Fruit fly (Drosophila melanogaster) whole organism, embryonic: ENCODE data around the gene CG42814.

Experiments
- ATbp ChIP-seq: fragments of 200-800 bp; sonication (Bioruptor generic); optimal IDR thresholded peaks from 2 replicates; lab custom pipeline; 2017; ENCODE audit warnings: missing biosample characterization, mild to moderate bottlenecking, missing genetic modification characterization, missing genetic modification reagents
- Asciz ChIP-seq: fragments of 200-800 bp; sonication (Bioruptor generic); optimal IDR thresholded peaks from 2 replicates; lab custom pipeline; 2017; ENCODE audit warnings: missing biosample characterization, mild to moderate bottlenecking, missing genetic modification characterization, missing genetic modification reagents
- CG10565 ChIP-seq: fragments of 200-800 bp; sonication (Bioruptor generic); optimal IDR thresholded peaks from 3 replicates; lab custom pipeline; 2016; ENCODE audit warnings: missing biosample characterization, mild to moderate bottlenecking, missing genetic modification characterization
- CG12391 ChIP-seq: fragments of 200-800 bp; sonication (Bioruptor generic); optimal IDR thresholded peaks from 3 replicates; lab custom pipeline; 2018; ENCODE audit warnings: missing biosample characterization, mild to moderate bottlenecking, missing genetic modification characterization, moderate library complexity
- CG12744 ChIP-seq: fragments of 200-800 bp; sonication (Bioruptor generic); optimal IDR thresholded peaks from 2 replicates; lab custom pipeline; 2016; ENCODE audit warnings: missing biosample characterization, missing genetic modification characterization
- CG12942 ChIP-seq: fragments of 200-800 bp; sonication (Bioruptor generic); optimal IDR thresholded peaks from 3 replicates; lab custom pipeline; 2016; ENCODE audit warnings: missing biosample characterization, missing genetic modification characterization
- CG14050 ChIP-seq: fragments of 200-800 bp; sonication (Bioruptor generic); IDR thresholded peaks from 3 replicates; pipeline ENCODE4 v1.3.6; 2022; ENCODE audit warnings: missing biosample characterization, missing genetic modification characterization
- CG15011 ChIP-seq: fragments of 200-800 bp; sonication (Bioruptor generic); optimal IDR thresholded peaks from 3 replicates; lab custom pipeline; 2018; ENCODE audit warnings: missing biosample characterization, mild to moderate bottlenecking, missing genetic modification characterization
- CG1603 ChIP-seq: fragments of 200-800 bp; sonication (Bioruptor generic); optimal IDR thresholded peaks from 2 replicates; lab custom pipeline; 2019; ENCODE audit warnings: missing biosample characterization, mild to moderate bottlenecking, missing genetic modification characterization, moderate library complexity
- CG16813 ChIP-seq: fragments of 200-800 bp; sonication (Bioruptor generic); IDR thresholded peaks from 3 replicates; pipeline ENCODE4 v1.3.6; 2022; ENCODE audit warnings: missing biosample characterization, missing genetic modification characterization; ENCODE audit not compliant: partially characterized antibody
- CG17328 ChIP-seq: fragments of 200-800 bp; sonication (Bioruptor generic); IDR thresholded peaks from 2 replicates; pipeline ENCODE4 v1.3.6; 2022; ENCODE audit warnings: missing biosample characterization, missing genetic modification characterization
- CG17612 ChIP-seq: fragments of 200-800 bp; sonication (Bioruptor generic); IDR thresholded peaks from 2 replicates; pipeline ENCODE4 v1.3.6; 2022; ENCODE audit warnings: missing biosample characterization, missing genetic modification characterization
- CG17912 ChIP-seq: fragments of 200-800 bp; sonication (Bioruptor generic); optimal IDR thresholded peaks from 2 replicates; lab custom pipeline; 2018; ENCODE audit warnings: missing biosample characterization, mild to moderate bottlenecking, missing genetic modification characterization
- CG2678 ChIP-seq: fragments of 200-800 bp; sonication (Bioruptor generic); optimal IDR thresholded peaks from 3 replicates; lab custom pipeline; 2019; ENCODE audit warnings: missing biosample characterization, mild to moderate bottlenecking, missing genetic modification characterization, moderate library complexity
- CG30403 ChIP-seq: fragments of 200-800 bp; sonication (Bioruptor generic); optimal IDR thresholded peaks from 3 replicates; lab custom pipeline; 2016; ENCODE audit warnings: missing biosample characterization, missing genetic modification characterization
- CG34224 ChIP-seq: fragments of 200-800 bp; sonication (Bioruptor generic); IDR thresholded peaks from 3 replicates; pipeline ENCODE4 v1.3.6; 2022; ENCODE audit warnings: missing biosample characterization, missing genetic modification characterization; ENCODE audit not compliant: partially characterized antibody
- CG4854 ChIP-seq: fragments of 200-800 bp; sonication (Bioruptor generic); optimal IDR thresholded peaks from 2 replicates; lab custom pipeline; 2016; ENCODE audit warnings: missing biosample characterization, missing genetic modification characterization, inconsistent platforms
- CG7271 ChIP-seq: fragments of 200-800 bp; sonication (Bioruptor generic); optimal IDR thresholded peaks from 2 replicates; lab custom pipeline; 2018; ENCODE audit warnings: missing biosample characterization, mild to moderate bottlenecking, missing genetic modification characterization, moderate library complexity
- CG7357 ChIP-seq: fragments of 200-800 bp; sonication (Bioruptor generic); IDR thresholded peaks from 3 replicates; pipeline ENCODE4 v1.3.6; 2022; ENCODE audit warnings: missing biosample characterization, missing genetic modification characterization
- CG7556 ChIP-seq: fragments of 200-800 bp; sonication (Bioruptor generic); optimal IDR thresholded peaks from 2 replicates; lab custom pipeline; 2017; ENCODE audit warnings: missing biosample characterization, mild to moderate bottlenecking, missing genetic modification characterization
- CG7928 ChIP-seq: fragments of 200-800 bp; sonication (Bioruptor generic); optimal IDR thresholded peaks from 2 replicates; lab custom pipeline; 2017; ENCODE audit warnings: missing biosample characterization, mild to moderate bottlenecking, missing genetic modification characterization
- CG8089 ChIP-seq: fragments of 200-800 bp; sonication (Bioruptor generic); optimal IDR thresholded peaks from 3 replicates; lab custom pipeline; 2016; ENCODE audit warnings: missing biosample characterization, missing genetic modification characterization
- CG8281 ChIP-seq: fragments of 200-800 bp; sonication (Bioruptor generic); optimal IDR thresholded peaks from 2 replicates; lab custom pipeline; 2018; ENCODE audit warnings: missing biosample characterization, mild to moderate bottlenecking, missing genetic modification characterization, moderate library complexity
- CG9727 ChIP-seq: fragments of 200-800 bp; sonication (Bioruptor generic); optimal IDR thresholded peaks from 3 replicates; lab custom pipeline; 2017; ENCODE audit warnings: missing biosample characterization, mild to moderate bottlenecking, missing genetic modification characterization
- CG9876 ChIP-seq: fragments of 200-800 bp; sonication (Bioruptor generic); optimal IDR thresholded peaks from 2 replicates; lab custom pipeline; 2016; ENCODE audit warnings: missing biosample characterization, missing genetic modification characterization
- CTCF ChIP-seq: fragments of 200-800 bp; sonication (Bioruptor generic); optimal IDR thresholded peaks from 2 replicates; lab custom pipeline; 2017; ENCODE audit warnings: missing biosample characterization, mild to moderate bottlenecking, missing genetic modification characterization, moderate library complexity
- Ets97D ChIP-seq: fragments of 200-800 bp; sonication (Bioruptor generic); optimal IDR thresholded peaks from 3 replicates; lab custom pipeline; 2016; ENCODE audit warnings: missing biosample characterization, missing genetic modification characterization
- Max ChIP-seq: fragments of 200-800 bp; sonication (Bioruptor generic); optimal IDR thresholded peaks from 2 replicates; lab custom pipeline; 2016; ENCODE audit warnings: missing biosample characterization, mild to moderate bottlenecking, missing genetic modification characterization
- Med ChIP-seq: fragments of 200-800 bp; sonication (Bioruptor generic); peaks from one replicate; lab custom pipeline; 2016; ENCODE audit warnings: missing biosample characterization, missing genetic modification characterization, mild to moderate bottlenecking, inconsistent platforms, moderate library complexity
- Mrtf ChIP-seq: fragments of 200-800 bp; sonication (Bioruptor generic); IDR thresholded peaks from 3 replicates; pipeline ENCODE4 v1.3.6; 2022; ENCODE audit warnings: missing biosample characterization, missing genetic modification characterization
- aop ChIP-seq: fragments of 200-800 bp; sonication (Bioruptor generic); IDR thresholded peaks from 2 replicates; pipeline ENCODE4 v1.3.6; 2022; ENCODE audit warnings: missing biosample characterization, missing genetic modification characterization
- bigmax ChIP-seq: fragments of 200-800 bp; sonication (Bioruptor generic); optimal IDR thresholded peaks from 2 replicates; lab custom pipeline; 2018; ENCODE audit warnings: missing biosample characterization, mild to moderate bottlenecking, missing genetic modification characterization
- ci ChIP-seq: fragments of 200-800 bp; sonication (Bioruptor generic); IDR thresholded peaks from 3 replicates; pipeline ENCODE4 v1.3.6; 2022; ENCODE audit warnings: missing biosample characterization, missing genetic modification characterization
- corto ChIP-seq: fragments of 200-800 bp; sonication (Bioruptor generic); optimal IDR thresholded peaks from 2 replicates; lab custom pipeline; 2016; ENCODE audit warnings: missing biosample characterization, mild to moderate bottlenecking, missing genetic modification characterization, moderate library complexity
- dmrt99B ChIP-seq: fragments of 200-800 bp; sonication (Bioruptor generic); optimal IDR thresholded peaks from 2 replicates; lab custom pipeline; 2018; ENCODE audit warnings: missing biosample characterization, mild to moderate bottlenecking, missing genetic modification characterization, moderate library complexity
- h ChIP-seq: fragments of >200 bp; optimal IDR thresholded peaks from 2 replicates; lab custom pipeline; 2017
- hbn ChIP-seq: fragments of 200-800 bp; sonication (Bioruptor generic); IDR thresholded peaks from 2 replicates; pipeline ENCODE4 v1.3.6; 2022; ENCODE audit warnings: missing biosample characterization, missing genetic modification characterization; ENCODE audit not compliant: partially characterized antibody
- knrl ChIP-seq: fragments of 200-800 bp; sonication (Bioruptor generic); IDR thresholded peaks from 3 replicates; pipeline ENCODE4 v1.3.6; 2022; ENCODE audit warnings: missing biosample characterization, missing genetic modification characterization; ENCODE audit not compliant: partially characterized antibody
- nerfin-1 ChIP-seq: fragments of 200-800 bp; sonication (Bioruptor generic); optimal IDR thresholded peaks from 3 replicates; lab custom pipeline; 2019; ENCODE audit warnings: missing biosample characterization, mild to moderate bottlenecking, missing genetic modification characterization, moderate library complexity
- otp ChIP-seq: fragments of 200-800 bp; sonication (Bioruptor generic); IDR thresholded peaks from 3 replicates; pipeline ENCODE4, ENCODE4 v1.3.6; 2022; ENCODE audit warnings: missing biosample characterization, missing genetic modification characterization
- pan ChIP-seq, 4 experiments: fragments of >200 bp in 3 of 4; fragments of 200-800 bp in 1 of 4; sonication (Bioruptor generic) in 1 of 4; optimal IDR thresholded peaks in 3 of 4; IDR thresholded peaks in 1 of 4; 2 replicates each; pipeline versions ENCODE4 v1.3.6 to Lab custom; 2017 to 2022; ENCODE audit warnings: missing biosample characterization in 2 of 4, missing genetic modification characterization in 2 of 4, mixed read lengths in 1 of 4
- pzg ChIP-seq: fragments of 200-800 bp; sonication (Bioruptor generic); optimal IDR thresholded peaks from 3 replicates; lab custom pipeline; 2018; ENCODE audit warnings: missing biosample characterization, mild to moderate bottlenecking, missing genetic modification characterization, moderate library complexity
- repo ChIP-seq: fragments of 200-800 bp; sonication (Bioruptor generic); optimal IDR thresholded peaks from 2 replicates; lab custom pipeline; 2016; ENCODE audit warnings: missing biosample characterization, missing genetic modification characterization
- sens ChIP-seq: fragments of 200-800 bp; sonication (Bioruptor generic); peaks from one replicate; lab custom pipeline; 2016; ENCODE audit warnings: missing biosample characterization, missing genetic modification characterization
- seq ChIP-seq: fragments of 200-800 bp; sonication (Bioruptor generic); IDR thresholded peaks from 2 replicates; pipeline ENCODE4 v1.3.6; 2022; ENCODE audit warnings: missing biosample characterization, missing genetic modification characterization
- ttk ChIP-seq: fragments of 200-800 bp; sonication (Bioruptor generic); IDR thresholded peaks from 2 replicates; pipeline ENCODE4 v2.1.2; 2022; ENCODE audit warnings: missing biosample characterization, missing genetic modification characterization
- tup ChIP-seq: fragments of 200-800 bp; sonication (Bioruptor generic); optimal IDR thresholded peaks from 2 replicates; lab custom pipeline; 2016; ENCODE audit warnings: missing biosample characterization, mild to moderate bottlenecking, missing genetic modification characterization, moderate library complexity
- vvl ChIP-seq: fragments of 200-800 bp; sonication (Bioruptor generic); IDR thresholded peaks from 2 replicates; pipeline ENCODE4 v1.3.6; 2022; ENCODE audit warnings: missing biosample characterization, missing genetic modification characterization
- wek ChIP-seq: fragments of 200-800 bp; sonication (Bioruptor generic); optimal IDR thresholded peaks from 3 replicates; lab custom pipeline; 2018; ENCODE audit warnings: missing biosample characterization, mild to moderate bottlenecking, missing genetic modification characterization, moderate library complexity
- yki ChIP-seq: fragments of >200 bp; optimal IDR thresholded peaks from 3 replicates; lab custom pipeline; 2018
- z ChIP-seq: fragments of 200-800 bp; sonication (Bioruptor generic); IDR thresholded peaks from 3 replicates; pipeline ENCODE4 v1.3.6; 2022; ENCODE audit warnings: missing biosample characterization, missing genetic modification characterization

Gene CG42814

dm6 chr3R:27203856-27204255, 25.4 kb downstream of the CG42814 start:
- TF ChIP-seq CG7928 (GFP tag; lab: Kevin White, UChicago), result no peak
- no peak for TF ChIP-seq vvl
- no peak for TF ChIP-seq CG8089
- no peak for TF ChIP-seq repo (GFP tag; lab: Kevin White, UChicago)
- no peak for TF ChIP-seq h (lab: Kevin White, UChicago)
- no peak for TF ChIP-seq CG17328 (GFP tag; lab: Robert Waterston, UW)
- TF ChIP-seq bigmax (GFP tag; lab: Kevin White, UChicago), result no peak
- TF ChIP-seq wek (GFP tag; lab: Kevin White, UChicago), result no peak
- TF ChIP-seq otp (GFP tag; lab: Robert Waterston, UW), result no peak
- no peak for TF ChIP-seq CTCF (GFP tag; lab: Kevin White, UChicago)
- no peak for TF ChIP-seq aop
- TF ChIP-seq Mrtf (GFP tag; lab: Robert Waterston, UW), result no peak
- TF ChIP-seq pzg (GFP tag; lab: Kevin White, UChicago), result no peak

dm6 chr3R:27202330-27202729, 26.9 kb downstream of the CG42814 start:
- no peak for TF ChIP-seq CG12391 (tag; lab: Kevin White, UChicago)
- no peak for TF ChIP-seq CG4854 (GFP tag; lab: Kevin White, UChicago)
- TF ChIP-seq seq, result no peak
- TF ChIP-seq CG9876 (GFP tag; lab: Kevin White, UChicago), result no peak
- no peak for TF ChIP-seq CG17912 (GFP tag; lab: Kevin White, UChicago)
- no peak for TF ChIP-seq yki (lab: Kevin White, UChicago)
- 0 out of 3 replicates have a peak, but pooled peaks have one; percentile 8 for TF ChIP-seq ci
- no peak for TF ChIP-seq CG12942 (GFP tag; lab: Kevin White, UChicago)
- TF ChIP-seq ATbp (GFP tag; lab: Kevin White, UChicago), result peak; percentile 18
- TF ChIP-seq CG7271 (tag; lab: Kevin White, UChicago), result no peak
- TF ChIP-seq CG1603 (tag; lab: Kevin White, UChicago), result peak; percentile 3
- TF ChIP-seq sens (GFP tag; lab: Kevin White, UChicago), result peak; percentile 61
- no peak for TF ChIP-seq CG15011 (GFP tag; lab: Kevin White, UChicago)
- TF ChIP-seq CG17612 (GFP tag; lab: Robert Waterston, UW), result no peak
- no peak for TF ChIP-seq CG10565 (GFP tag; lab: Kevin White, UChicago)
- TF ChIP-seq CG9727 (GFP tag; lab: Kevin White, UChicago), result no peak
- no peak for TF ChIP-seq otp (GFP tag; lab: Robert Waterston, UW)
- no peak for TF ChIP-seq CG34224 (GFP tag; lab: Robert Waterston, UW)
- no peak for TF ChIP-seq z (GFP tag; lab: Robert Waterston, UW)
- no peak for TF ChIP-seq CG7357 (GFP tag; lab: Robert Waterston, UW)
- TF ChIP-seq dmrt99B, result no peak
- TF ChIP-seq nerfin-1, result no peak
- TF ChIP-seq CG14050 (GFP tag; lab: Robert Waterston, UW), result no peak
- peak; percentile 16 for TF ChIP-seq Asciz (GFP tag; lab: Kevin White, UChicago)
- no peak for TF ChIP-seq CG30403 (GFP tag; lab: Kevin White, UChicago)
- TF ChIP-seq CG8281, result no peak
- TF ChIP-seq pan (optimal IDR thresholded peaks at IDR 0.05; lab: Kevin White, UChicago), result no peak
- no peak for TF ChIP-seq pan (GFP tag; optimal IDR thresholded peaks at IDR 0.05 in 1 of 2, IDR thresholded peaks at IDR 0.05 in 1 of 2)
- TF ChIP-seq corto, result no peak
- TF ChIP-seq hbn (GFP tag; lab: Robert Waterston, UW), result no peak
- no peak for TF ChIP-seq Ets97D (GFP tag; lab: Kevin White, UChicago)
- no peak for TF ChIP-seq CG7556
- TF ChIP-seq knrl (GFP tag; lab: Robert Waterston, UW), result no peak
- TF ChIP-seq CG2678 (tag; lab: Kevin White, UChicago), result peak; percentile 8
- TF ChIP-seq Max (GFP tag; lab: Kevin White, UChicago), result no peak
- TF ChIP-seq vvl, result peak; percentile 11; the same call in 1 of the 2 replicates
- TF ChIP-seq Med (GFP tag; lab: Kevin White, UChicago), result peak; percentile 58
- TF ChIP-seq ttk (GFP tag; lab: Robert Waterston, UW), result no peak
- no peak for TF ChIP-seq CG12744
- no peak for TF ChIP-seq tup
- no peak for TF ChIP-seq CG16813
